Fruit fly (Drosophila melanogaster) whole organism, pupa: ENCODE measurements around the gene Apc.

Experiments
- CG10348 ChIP-seq: fragments of 200-800 bp; sonication (Bioruptor generic); IDR thresholded peaks from 2 replicates; pipeline ENCODE4 v1.3.6; 2022; ENCODE audit warnings: missing biosample characterization, missing genetic modification characterization
- CG12605 ChIP-seq: fragments of 200-800 bp; sonication (Bioruptor generic); IDR thresholded peaks from 2 replicates; pipeline ENCODE4 v1.3.6; 2022; ENCODE audit warnings: missing biosample characterization, missing genetic modification characterization
- CG13204 ChIP-seq: fragments of 200-800 bp; sonication (Bioruptor generic); optimal IDR thresholded peaks from 2 replicates; lab custom pipeline; 2018; ENCODE audit warnings: missing biosample characterization, mild to moderate bottlenecking, missing genetic modification characterization, moderate library complexity
- CG14655 ChIP-seq: fragments of 200-800 bp; sonication (Bioruptor generic); optimal IDR thresholded peaks from 3 replicates; lab custom pipeline; 2017; ENCODE audit warnings: mild to moderate bottlenecking, missing biosample characterization, missing genetic modification reagents, missing genetic modification characterization
- CG15710 ChIP-seq: fragments of 200-800 bp; sonication (Bioruptor generic); optimal IDR thresholded peaks from 2 replicates; lab custom pipeline; 2018; ENCODE audit warnings: missing biosample characterization, mild to moderate bottlenecking, missing genetic modification characterization, moderate library complexity
- CG17806 ChIP-seq: fragments of 200-800 bp; sonication (Bioruptor generic); optimal IDR thresholded peaks from 2 replicates; lab custom pipeline; 2018; ENCODE audit warnings: missing biosample characterization, mild to moderate bottlenecking, missing genetic modification characterization, moderate library complexity
- CG32121 ChIP-seq: fragments of 200-800 bp; sonication (Bioruptor generic); IDR thresholded peaks from 2 replicates; pipeline ENCODE4 v1.3.6; 2022; ENCODE audit warnings: missing biosample characterization, missing genetic modification characterization
- CG34367 ChIP-seq: fragments of 200-800 bp; sonication (Bioruptor generic); optimal IDR thresholded peaks from 2 replicates; lab custom pipeline; 2018; ENCODE audit warnings: missing biosample characterization, mild to moderate bottlenecking, missing genetic modification characterization
- CG4496 ChIP-seq: fragments of 200-800 bp; sonication (Bioruptor generic); IDR thresholded peaks from 3 replicates; pipeline ENCODE4 v1.3.6; 2022; ENCODE audit warnings: missing biosample characterization, missing genetic modification characterization
- CG8159 ChIP-seq: fragments of 200-800 bp; sonication (Bioruptor generic); optimal IDR thresholded peaks from 3 replicates; lab custom pipeline; 2018; ENCODE audit warnings: missing biosample characterization, mild to moderate bottlenecking, missing genetic modification characterization, moderate library complexity
- CG8301 ChIP-seq: fragments of 200-800 bp; sonication (Bioruptor generic); optimal IDR thresholded peaks from 2 replicates; lab custom pipeline; 2018; ENCODE audit warnings: missing biosample characterization, mild to moderate bottlenecking, missing genetic modification characterization
- CG9948 ChIP-seq: fragments of 200-800 bp; sonication (Bioruptor generic); optimal IDR thresholded peaks from 2 replicates; lab custom pipeline; 2018; ENCODE audit warnings: missing biosample characterization, mild to moderate bottlenecking, missing genetic modification characterization, moderate library complexity
- D1 ChIP-seq: fragments of 200-800 bp; sonication (Bioruptor generic); optimal IDR thresholded peaks from 2 replicates; lab custom pipeline; 2018; ENCODE audit warnings: missing biosample characterization, mild to moderate bottlenecking, missing genetic modification characterization, moderate library complexity
- EcR ChIP-seq: fragments of 200-800 bp; sonication (Bioruptor generic); optimal IDR thresholded peaks from 3 replicates; lab custom pipeline; 2019; ENCODE audit warnings: missing biosample characterization, missing genetic modification characterization, mild to moderate bottlenecking, moderate library complexity, missing genetic modification reagents
- Ets98B ChIP-seq: fragments of 200-800 bp; sonication (Bioruptor generic); IDR thresholded peaks from 2 replicates; pipeline ENCODE4 v1.3.6; 2022; ENCODE audit warnings: missing biosample characterization, missing genetic modification characterization
- Pif1A ChIP-seq: fragments of 200-800 bp; sonication (Bioruptor generic); optimal IDR thresholded peaks from 3 replicates; lab custom pipeline; 2016; ENCODE audit warnings: missing biosample characterization, missing genetic modification characterization
- Pif1B ChIP-seq: fragments of 200-800 bp; sonication (Bioruptor generic); optimal IDR thresholded peaks from 3 replicates; lab custom pipeline; 2016; ENCODE audit warnings: missing biosample characterization, missing genetic modification characterization
- Snoo ChIP-seq: fragments of 200-800 bp; sonication (Bioruptor generic); optimal IDR thresholded peaks from 3 replicates; lab custom pipeline; 2017; ENCODE audit warnings: missing biosample characterization, mild to moderate bottlenecking, missing genetic modification characterization, inconsistent platforms
- fd96Ca ChIP-seq: fragments of 200-800 bp; sonication (Bioruptor generic); IDR thresholded peaks from 3 replicates; pipeline ENCODE4 v1.3.6; 2022; ENCODE audit warnings: missing biosample characterization, missing genetic modification characterization
- gl ChIP-seq: fragments of 200-800 bp; sonication (Bioruptor generic); optimal IDR thresholded peaks from 2 replicates; lab custom pipeline; 2018; ENCODE audit warnings: missing biosample characterization, mild to moderate bottlenecking, missing genetic modification characterization
- rn ChIP-seq: fragments of 200-800 bp; sonication (Bioruptor generic); IDR thresholded peaks from 2 replicates; pipeline ENCODE4 v1.3.6; 2022; ENCODE audit warnings: missing biosample characterization, missing genetic modification characterization

Apc gene

DNA sequence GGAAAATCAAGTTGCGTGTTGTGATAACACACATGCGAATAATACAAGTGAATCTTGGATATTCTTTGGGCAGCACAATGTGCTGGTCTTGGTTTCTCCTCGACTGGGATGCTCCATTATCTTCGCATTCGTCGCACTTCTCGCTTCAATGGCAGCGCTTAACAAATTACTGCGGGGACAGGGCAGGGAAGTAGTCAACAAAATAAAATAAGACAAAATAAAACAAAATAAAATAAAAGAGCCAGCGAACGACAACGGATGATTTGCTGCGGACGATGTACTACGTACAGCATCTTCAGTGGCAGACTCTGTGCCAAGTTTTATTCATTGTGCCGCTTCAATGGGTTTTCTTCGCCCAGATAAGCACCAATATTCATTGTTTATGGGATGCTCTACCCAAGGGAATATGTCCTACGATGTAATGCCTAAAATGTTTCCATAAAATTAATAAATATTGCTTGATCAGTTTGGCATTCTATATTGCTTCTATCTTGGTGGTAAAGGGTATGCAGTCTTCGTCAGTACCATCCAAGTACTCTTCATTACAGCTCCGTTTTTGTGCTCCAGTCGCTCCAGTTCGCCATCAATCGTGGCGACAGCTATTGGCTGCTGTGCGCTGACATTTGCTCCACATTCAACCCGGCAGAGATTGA lies 2.5 kb upstream of the Apc start:
- TF ChIP-seq CG13204 (peak; percentile 80), CG15710 (tag; lab: Kevin White, UChicago) (peak; percentile 76), CG8301 (peak; percentile 73), CG10348 (GFP tag; lab: Robert Waterston, UW) (peak; percentile 41; the same call in 1 of the 2 replicates), CG34367 (tag; lab: Kevin White, UChicago) (peak; percentile 73), fd96Ca (GFP tag; lab: Robert Waterston, UW) (peak; percentile 78), Pif1B (peak; percentile 74), rn (peak; percentile 29; the same call in 1 of the 2 replicates), CG17806 (peak; percentile 77), CG4496 (peak; percentile 77; the same call in 2 of the 3 replicates), CG8159 (tag; lab: Kevin White, UChicago) (peak; percentile 85), gl (peak; percentile 94), Pif1A (GFP tag; lab: Kevin White, UChicago) (peak; percentile 65), CG9948 (peak; percentile 68), Snoo (peak; percentile 21), CG32121 (GFP tag; lab: Robert Waterston, UW) (no peak; the same call in 1 of the 2 replicates), Ets98B (peak; percentile 38; the same call in 1 of the 2 replicates), EcR (GFP tag; lab: Kevin White, UChicago) (peak; percentile 64), CG14655 (GFP tag; lab: Kevin White, UChicago) (peak; percentile 77), D1 (tag; lab: Kevin White, UChicago) (peak; percentile 15), CG12605 (peak; percentile 75)

DNA sequence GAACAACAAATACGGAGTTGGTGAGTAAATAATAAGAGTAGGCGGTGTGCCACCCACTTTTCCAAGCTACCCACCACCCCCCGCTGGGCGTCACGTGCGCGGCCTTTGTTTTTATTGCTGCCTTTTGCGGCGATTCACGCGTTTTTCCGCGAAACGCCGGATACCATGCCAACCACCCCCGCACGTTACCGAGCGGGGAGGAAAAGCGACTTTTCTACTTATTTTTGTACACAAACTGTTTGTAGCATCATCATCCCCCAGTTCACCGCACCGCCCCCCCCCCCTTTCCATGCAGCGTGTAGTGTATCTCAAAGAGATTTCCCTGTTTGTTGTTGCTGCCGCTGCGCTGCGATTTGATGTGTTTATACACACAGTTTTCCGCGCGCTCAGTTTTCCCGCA lies 1.4 kb upstream of the Apc start:
- no peak for TF ChIP-seq fd96Ca (GFP tag; lab: Robert Waterston, UW)
- TF ChIP-seq EcR (GFP tag; lab: Kevin White, UChicago) = no peak
- TF ChIP-seq gl = no peak
- TF ChIP-seq Pif1A (GFP tag; lab: Kevin White, UChicago) = no peak
- no peak for TF ChIP-seq CG17806
- TF ChIP-seq Pif1B = no peak
- no peak for TF ChIP-seq CG4496
- no peak for TF ChIP-seq Snoo
- TF ChIP-seq D1 (tag; lab: Kevin White, UChicago) = no peak
- TF ChIP-seq CG14655 (GFP tag; lab: Kevin White, UChicago) = no peak
- TF ChIP-seq CG32121 (GFP tag; lab: Robert Waterston, UW) = no peak
- TF ChIP-seq, all 21 proteins: peak for 0

DNA sequence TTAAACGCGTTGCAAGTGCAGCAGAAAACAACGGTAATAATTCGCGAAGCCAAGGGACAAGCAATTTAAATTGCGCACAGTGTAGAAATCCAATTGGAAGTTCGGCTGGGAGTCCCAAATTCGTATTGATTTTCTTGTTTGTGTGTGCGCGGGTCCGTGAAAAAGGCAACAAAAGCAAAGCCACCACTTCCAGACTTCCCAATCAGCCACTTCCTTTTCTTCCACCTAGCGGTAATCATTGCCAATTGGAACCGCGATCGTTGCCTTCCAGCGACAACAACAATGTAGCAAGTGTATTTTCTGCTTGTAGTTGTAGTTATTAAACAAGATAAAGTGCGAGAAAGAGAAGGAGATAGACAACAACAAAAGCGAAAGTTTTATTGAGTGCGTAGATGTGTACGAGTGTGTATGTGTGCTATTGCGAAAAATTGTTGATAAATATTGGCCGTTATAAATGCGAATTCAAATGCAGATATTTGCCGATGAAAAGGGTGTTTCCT lies 879 bp upstream of the Apc start:
- TF ChIP-seq EcR (GFP tag; lab: Kevin White, UChicago) (peak; percentile 65), Pif1B (no peak), CG32121 (GFP tag; lab: Robert Waterston, UW) (peak; percentile 50), CG13204 (peak; percentile 52)

dm6 chr3R:28843776-28844610 lies 555 bp downstream of the Apc start:
- no peak for TF ChIP-seq Ets98B
- no peak for TF ChIP-seq fd96Ca (GFP tag; lab: Robert Waterston, UW)
- TF ChIP-seq CG34367 (tag; lab: Kevin White, UChicago) = no peak

DNA sequence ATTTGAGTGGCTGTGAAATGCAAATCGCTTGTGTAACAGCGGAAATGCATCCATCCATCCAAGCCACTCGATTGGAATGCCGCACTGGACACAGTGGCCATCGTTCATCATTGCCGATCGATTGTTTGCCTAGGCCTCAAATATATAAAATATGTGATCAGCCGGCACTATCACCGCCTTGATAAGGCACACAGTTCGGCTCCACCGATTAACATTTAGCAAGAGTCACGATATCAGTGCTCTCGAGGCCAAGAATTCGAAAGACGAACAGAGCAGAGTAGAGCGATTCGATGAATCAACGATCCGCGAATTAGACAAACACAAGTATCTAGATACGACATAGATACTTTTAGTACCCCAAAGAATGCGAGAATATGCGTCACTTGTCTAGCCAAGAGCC lies 2.1 kb downstream of the Apc start:
- TF ChIP-seq CG8159 (tag; lab: Kevin White, UChicago) = no peak
- no peak for TF ChIP-seq D1 (tag; lab: Kevin White, UChicago)
- TF ChIP-seq CG8301 = no peak
- no peak for TF ChIP-seq CG32121 (GFP tag; lab: Robert Waterston, UW)
- no peak for TF ChIP-seq CG10348 (GFP tag; lab: Robert Waterston, UW)
- no peak for TF ChIP-seq CG34367 (tag; lab: Kevin White, UChicago)
- TF ChIP-seq Ets98B = no peak
- TF ChIP-seq CG15710 (tag; lab: Kevin White, UChicago) = no peak
- TF ChIP-seq EcR (GFP tag; lab: Kevin White, UChicago) = no peak
- no peak for TF ChIP-seq CG12605
- TF ChIP-seq Pif1B = no peak
- TF ChIP-seq fd96Ca (GFP tag; lab: Robert Waterston, UW) = no peak
- TF ChIP-seq CG17806 = no peak
- TF ChIP-seq CG14655 (GFP tag; lab: Kevin White, UChicago) = no peak
- TF ChIP-seq Pif1A (GFP tag; lab: Kevin White, UChicago) = no peak
- TF ChIP-seq gl = no peak

DNA sequence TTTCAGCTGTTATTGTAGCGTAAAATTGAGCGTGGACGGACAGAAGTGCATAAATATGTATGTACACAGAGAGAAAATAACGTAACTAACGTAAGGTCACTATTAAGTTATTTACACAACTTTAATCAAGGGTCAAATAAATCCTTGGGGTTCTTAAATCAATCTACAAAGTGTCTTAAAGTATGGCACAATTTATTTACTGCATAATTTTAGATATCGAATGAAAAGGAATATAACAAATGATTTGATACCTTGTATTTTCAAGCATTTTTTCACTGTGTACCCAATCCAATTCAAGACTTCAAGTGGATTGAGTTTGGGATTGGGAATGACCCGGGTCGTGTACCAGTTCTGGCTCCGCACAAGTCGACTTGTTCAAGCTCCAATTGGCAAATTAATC lies 2.6 kb downstream of the Apc start:
- TF ChIP-seq D1 (tag; lab: Kevin White, UChicago) (no peak), CG8159 (tag; lab: Kevin White, UChicago) (peak; percentile 50), CG8301 (peak; percentile 70), CG32121 (GFP tag; lab: Robert Waterston, UW) (peak; percentile 29; the same call in 1 of the 2 replicates), gl (no peak), Snoo (no peak), CG9948 (no peak), Ets98B (peak; percentile 48), CG15710 (tag; lab: Kevin White, UChicago) (peak; percentile 10), CG10348 (GFP tag; lab: Robert Waterston, UW) (no peak), CG34367 (tag; lab: Kevin White, UChicago) (no peak), CG4496 (peak; percentile 34; the same call in 1 of the 3 replicates), CG14655 (GFP tag; lab: Kevin White, UChicago) (no peak), Pif1A (GFP tag; lab: Kevin White, UChicago) (no peak), CG12605 (no peak), Pif1B (no peak), fd96Ca (GFP tag; lab: Robert Waterston, UW) (no peak), rn (no peak), CG17806 (peak; percentile 13), CG13204 (no peak), EcR (GFP tag; lab: Kevin White, UChicago) (no peak)
